Worm (Caenorhabditis elegans): ENCODE data around the gene C16C8.8.

ce11 chrII:3504717-3505116, 43.2 kb upstream of the C16C8.8 start, which contains the start of gene cyh-1:
- no peak for TF ChIP-seq flt-1 (GFP tag; IDR thresholded peaks at IDR 0.05)
- no peak for TF ChIP-seq T22C8.4 (GFP tag; IDR thresholded peaks at IDR 0.05)
- no peak for TF ChIP-seq tab-1 (GFP tag; IDR thresholded peaks at IDR 0.05)
- TF ChIP-seq ztf-29 (GFP tag; IDR thresholded peaks at IDR 0.05), result no peak
- no peak for TF ChIP-seq cog-1 (tag; optimal IDR thresholded peaks at IDR 0.05)
- no peak for TF ChIP-seq med-1 (GFP tag; optimal IDR thresholded peaks at IDR 0.05; ENCODE audit: insufficient read depth)
- no peak for TF ChIP-seq ztf-23 (GFP tag; IDR thresholded peaks at IDR 0.05)
- TF ChIP-seq klf-2 (GFP tag; conservative IDR thresholded peaks at IDR 0.05), result no peak
